Worm (Caenorhabditis elegans): ENCODE results near the gene ugt-36.

DNA sequence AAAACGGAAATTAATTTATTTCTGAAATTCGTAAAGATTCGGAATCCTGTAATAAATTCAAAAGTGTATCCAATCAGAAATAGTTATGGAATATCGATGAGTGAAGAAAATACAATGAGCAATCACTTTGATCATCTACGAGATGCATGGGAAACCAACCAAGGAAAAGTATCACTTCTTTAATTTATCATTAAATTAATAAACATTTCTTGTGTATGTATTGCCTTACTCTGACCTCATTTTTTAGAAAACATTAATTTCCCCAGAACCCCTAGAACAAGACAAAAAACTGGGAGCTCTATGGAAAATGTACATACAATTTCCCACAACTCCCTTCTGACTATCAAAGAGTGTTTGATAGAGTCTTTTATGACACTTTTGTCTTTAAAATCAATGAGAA is 32.8 kb upstream of the ugt-36 start, which contains the start of gene F10D2.16:
- TF ChIP-seq aly-1 (tag; optimal IDR thresholded peaks at IDR 0.05) (no peak), pes-1 (GFP tag; IDR thresholded peaks at IDR 0.05) (no peak), ets-7 (tag; optimal IDR thresholded peaks at IDR 0.05) (no peak)
